Worm (Caenorhabditis elegans) whole organism, L3 larva: ENCODE measurements around the gene T23B7.3.
"Not testable (repeated sequence)": the region's sequence is repeated elsewhere in the genome, so short reads cannot be mapped to it uniquely, and the experiment has no call there.

ENCODE experiments used
- R02D3.7 ChIP-seq: fragments of 150-350 bp; optimal IDR thresholded peaks from 2 replicates; lab custom pipeline; 2014; ENCODE audit warnings: missing biosample characterization, missing genetic modification characterization
- ZK546.5 ChIP-seq: sonication (generic microtip); optimal IDR thresholded peaks from 2 replicates; lab custom pipeline; 2017; ENCODE audit warnings: missing biosample characterization, missing genetic modification characterization
- aly-2 ChIP-seq: fragments of 150-350 bp; optimal IDR thresholded peaks from 2 replicates; lab custom pipeline; 2014; ENCODE audit warnings: missing biosample characterization, missing genetic modification characterization
- ama-1 ChIP-seq: fragments of 150-350 bp; optimal IDR thresholded peaks from 2 replicates; lab custom pipeline; 2018
- ceh-82 ChIP-seq: fragments of 150-350 bp; optimal IDR thresholded peaks from 2 replicates; lab custom pipeline; 2014; ENCODE audit warnings: missing biosample characterization, missing genetic modification characterization
- ceh-9 ChIP-seq: sonication (generic microtip); optimal IDR thresholded peaks from 2 replicates; lab custom pipeline; 2018; ENCODE audit warnings: missing biosample characterization, missing genetic modification characterization
- egl-27 ChIP-seq: sonication (generic microtip); optimal IDR thresholded peaks from 4 replicates; lab custom pipeline; 2017; ENCODE audit warnings: missing biosample characterization, missing genetic modification reagents, missing genetic modification characterization
- egl-5 ChIP-seq: fragments of 150-350 bp; optimal IDR thresholded peaks from 2 replicates; lab custom pipeline; 2017; ENCODE audit warnings: missing biosample characterization, missing genetic modification reagents, missing genetic modification characterization, inconsistent platforms
- elt-1 ChIP-seq: fragments of 150-350 bp; optimal IDR thresholded peaks from 2 replicates; lab custom pipeline; 2014; ENCODE audit warnings: missing biosample characterization, missing genetic modification characterization
- elt-2 ChIP-seq: sonication (generic microtip); optimal IDR thresholded peaks from 2 replicates; lab custom pipeline; 2016; ENCODE audit warnings: missing genetic modification reagents, mild to moderate bottlenecking, missing genetic modification characterization, missing compliant biosample characterization
- elt-3 ChIP-seq, 3 experiments: fragments of 150-350 bp in 1 of 3; sonication (generic microtip) in 2 of 3; optimal IDR thresholded peaks; 2 replicates in 2 of 3; 4 replicates in 1 of 3; lab custom pipeline; 2014 to 2017; ENCODE audit warnings: missing biosample characterization in 3 of 3, missing genetic modification characterization in 3 of 3
- eor-1 ChIP-seq, 2 experiments: fragments of 150-350 bp; optimal IDR thresholded peaks; 2 replicates each; lab custom pipeline; 2014 to 2018; ENCODE audit warnings: missing biosample characterization in 2 of 2, missing genetic modification characterization in 2 of 2
- fkh-2 ChIP-seq: fragments of 150-350 bp; optimal IDR thresholded peaks from 2 replicates; lab custom pipeline; 2014; ENCODE audit warnings: missing biosample characterization, missing genetic modification reagents, missing genetic modification characterization
- hmg-11 ChIP-seq: sonication (generic microtip); optimal IDR thresholded peaks from 2 replicates; lab custom pipeline; 2016; ENCODE audit warnings: missing genetic modification characterization, missing compliant biosample characterization
- jun-1 ChIP-seq: fragments of 150-350 bp; optimal IDR thresholded peaks from 2 replicates; lab custom pipeline; 2014; ENCODE audit warnings: missing biosample characterization, missing genetic modification reagents, missing genetic modification characterization
- lin-15B ChIP-seq: fragments of 150-350 bp; optimal IDR thresholded peaks from 2 replicates; lab custom pipeline; 2014; ENCODE audit warnings: missing biosample characterization, missing genetic modification characterization
- lin-39 ChIP-seq: fragments of 150-350 bp; optimal IDR thresholded peaks from 2 replicates; lab custom pipeline; 2018; ENCODE audit warnings: missing biosample characterization, missing genetic modification reagents, missing genetic modification characterization
- lsy-12 ChIP-seq: sonication (generic microtip); optimal IDR thresholded peaks from 2 replicates; lab custom pipeline; 2016; ENCODE audit warnings: mild to moderate bottlenecking, missing genetic modification characterization, missing compliant biosample characterization
- mml-1 ChIP-seq: fragments of 150-350 bp; sonication (generic microtip); optimal IDR thresholded peaks from 3 replicates; lab custom pipeline; 2014; ENCODE audit warnings: missing biosample characterization, missing genetic modification characterization
- nfya-1 ChIP-seq: sonication (generic microtip); optimal IDR thresholded peaks from 2 replicates; lab custom pipeline; 2017; ENCODE audit warnings: missing genetic modification characterization, mild to moderate bottlenecking, missing compliant biosample characterization, antibody characterized with exemption, moderate library complexity; ENCODE audit not compliant: insufficient read depth
- nhr-12 ChIP-seq: fragments of 150-350 bp; optimal IDR thresholded peaks from 2 replicates; lab custom pipeline; 2014; ENCODE audit warnings: missing biosample characterization, missing genetic modification characterization
- nhr-23 ChIP-seq: fragments of 150-350 bp; optimal IDR thresholded peaks from 2 replicates; lab custom pipeline; 2014; ENCODE audit warnings: missing biosample characterization, missing genetic modification reagents, missing genetic modification characterization
- nhr-25 ChIP-seq: sonication (generic microtip); optimal IDR thresholded peaks from 2 replicates; lab custom pipeline; 2017; ENCODE audit warnings: missing biosample characterization, missing genetic modification characterization
- nhr-28 ChIP-seq: fragments of 150-350 bp; optimal IDR thresholded peaks from 2 replicates; lab custom pipeline; 2014; ENCODE audit warnings: missing biosample characterization, missing genetic modification characterization
- nhr-43 ChIP-seq: sonication (generic microtip); optimal IDR thresholded peaks from 2 replicates; lab custom pipeline; 2016; ENCODE audit warnings: mild to moderate bottlenecking, missing genetic modification characterization, missing compliant biosample characterization; ENCODE audit not compliant: poor library complexity, severe bottlenecking
- nhr-67 ChIP-seq: fragments of 150-350 bp; optimal IDR thresholded peaks from 2 replicates; lab custom pipeline; 2014; ENCODE audit warnings: missing biosample characterization, missing genetic modification characterization
- nhr-77 ChIP-seq: fragments of 150-350 bp; optimal IDR thresholded peaks from 2 replicates; lab custom pipeline; 2014; ENCODE audit warnings: missing biosample characterization, missing genetic modification characterization
- pqm-1 ChIP-seq: fragments of 150-350 bp; optimal IDR thresholded peaks from 2 replicates; lab custom pipeline; 2017; ENCODE audit warnings: missing biosample characterization, missing genetic modification characterization, inconsistent platforms
- sea-2 ChIP-seq: fragments of 150-350 bp; sonication (generic microtip); optimal IDR thresholded peaks from 4 replicates; lab custom pipeline; 2014; ENCODE audit warnings: missing biosample characterization, missing genetic modification reagents, missing genetic modification characterization
- tbx-2 ChIP-seq: sonication (generic microtip); optimal IDR thresholded peaks from 2 replicates; lab custom pipeline; 2016; ENCODE audit warnings: mild to moderate bottlenecking, missing genetic modification characterization, missing compliant biosample characterization
- unc-62 ChIP-seq: fragments of 150-350 bp; sonication (generic microtip); optimal IDR thresholded peaks from 4 replicates; lab custom pipeline; 2014; ENCODE audit warnings: missing biosample characterization, missing genetic modification reagents, missing genetic modification characterization
- zag-1 ChIP-seq: fragments of 150-350 bp; optimal IDR thresholded peaks from 2 replicates; lab custom pipeline; 2014; ENCODE audit warnings: missing biosample characterization, missing genetic modification characterization
- ztf-11 ChIP-seq: fragments of 150-350 bp; optimal IDR thresholded peaks from 2 replicates; lab custom pipeline; 2014; ENCODE audit warnings: missing biosample characterization, missing genetic modification characterization
- ztf-4 ChIP-seq: fragments of 150-350 bp; optimal IDR thresholded peaks from 2 replicates; lab custom pipeline; 2014; ENCODE audit warnings: missing biosample characterization, missing genetic modification characterization

Gene T23B7.3

DNA sequence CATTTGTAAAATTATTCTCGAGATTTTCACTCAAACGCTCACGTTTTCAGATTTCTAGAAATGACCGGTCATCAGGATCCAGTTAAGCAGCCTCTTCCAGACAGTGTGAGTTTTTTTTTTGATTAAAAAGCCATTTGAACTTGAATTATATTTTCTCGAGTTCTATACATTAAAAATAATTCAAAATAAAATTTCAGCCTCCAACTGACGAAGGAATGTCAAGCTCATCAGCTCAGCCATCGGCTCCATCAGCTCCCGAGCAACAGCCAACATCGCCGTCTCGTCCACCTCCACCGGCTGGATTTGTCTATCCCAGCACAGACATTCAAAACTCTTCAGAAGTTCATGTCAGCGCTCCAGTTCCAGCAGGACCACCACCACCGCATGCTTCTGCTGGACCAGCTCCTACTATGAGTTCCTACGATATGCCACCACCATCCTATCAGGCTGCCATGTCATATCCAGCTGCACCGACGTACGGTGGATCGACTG, 7.9 kb downstream of the T23B7.3 start, which contains the start of gene F11G11.5:
Gene F11G11.5, plus strand, starts transcription at position 51 of the 492 bp plus-strand sequence.
- TF ChIP-seq ama-1 (lab: Kevin White, UChicago) (peak; percentile 76), nhr-23 (tag; lab: Kevin White, UChicago) (no peak), nhr-12 (tag; lab: Kevin White, UChicago) (no peak), egl-5 (tag; lab: Kevin White, UChicago) (no peak), lin-15B (tag; lab: Kevin White, UChicago) (no peak), elt-2 (tag; lab: Kevin White, UChicago) (no peak), nhr-67 (tag; lab: Kevin White, UChicago) (no peak), fkh-2 (no peak), nhr-43 (tag; lab: Kevin White, UChicago) (peak; percentile 4), eor-1 (tag; optimal IDR thresholded peaks at IDR 0.05; lab: Kevin White, UChicago) (no peak), ZK546.5 (no peak), egl-27 (tag; lab: Kevin White, UChicago) (no peak)
- TF ChIP-seq, all 47 proteins: peak for 2

DNA sequence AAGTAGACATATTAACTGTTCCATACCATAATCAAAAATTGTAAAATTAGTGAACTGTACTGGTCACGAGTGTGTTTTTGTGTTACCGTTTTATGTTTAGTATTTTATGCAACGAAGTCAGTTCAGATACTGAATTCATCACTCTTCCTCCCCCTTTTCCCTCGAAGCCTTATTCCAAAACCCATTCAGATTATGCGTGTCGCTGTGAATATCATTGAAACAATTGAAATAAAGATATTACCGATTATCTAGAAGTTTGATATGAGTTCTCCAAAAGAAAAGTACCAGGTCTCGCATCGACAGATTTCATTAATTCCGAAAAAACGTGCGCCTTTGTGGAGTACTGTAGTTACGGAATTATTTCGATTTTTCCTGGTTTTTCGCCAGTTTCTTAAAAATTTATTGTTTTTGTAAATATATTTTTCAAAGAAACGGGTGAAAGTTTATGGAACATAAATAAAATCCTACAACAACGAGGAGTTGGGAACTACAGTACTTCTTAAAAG, 9.0 kb downstream of the T23B7.3 start:
- TF ChIP-seq nhr-28 (tag; lab: Kevin White, UChicago) (no peak), lin-39 (tag; lab: Kevin White, UChicago) (no peak), egl-27 (tag; lab: Kevin White, UChicago) (no peak), lsy-12 (tag; lab: Kevin White, UChicago) (peak; percentile 12), zag-1 (tag; lab: Kevin White, UChicago) (no peak), elt-2 (tag; lab: Kevin White, UChicago) (peak; percentile 4), ama-1 (lab: Kevin White, UChicago) (peak; percentile 46), R02D3.7 (tag; lab: Kevin White, UChicago) (no peak), ztf-4 (no peak)

DNA sequence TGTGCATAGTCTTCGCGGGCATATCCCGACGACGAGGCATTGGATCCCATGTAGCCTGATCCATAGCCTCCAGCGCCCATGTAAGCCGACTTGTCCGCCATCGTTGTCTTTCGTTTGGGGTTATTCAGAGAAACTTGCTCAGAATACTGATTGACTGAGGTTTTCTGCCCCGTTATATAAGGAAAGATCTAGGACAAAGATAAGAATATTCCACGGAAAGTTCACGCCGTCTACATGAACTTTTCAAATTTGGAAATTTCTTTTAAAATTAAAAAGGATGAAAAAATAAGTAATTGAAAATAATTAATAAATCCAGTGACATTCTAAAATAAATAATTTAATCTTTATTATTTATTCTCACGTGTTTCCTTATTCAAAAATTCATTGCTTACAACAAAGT, 10.3 kb downstream of the T23B7.3 start, which contains the start of the genes nspd-5 and F11G11.4:
Gene nspd-5, minus strand, starts transcription at position 101 of the 400 bp plus-strand sequence.
Gene F11G11.4, plus strand, starts transcription at position 335 of the 400 bp plus-strand sequence.
- TF ChIP-seq nhr-12, egl-5, nhr-77 (tag; lab: Kevin White, UChicago): not testable (repeated sequence)

DNA sequence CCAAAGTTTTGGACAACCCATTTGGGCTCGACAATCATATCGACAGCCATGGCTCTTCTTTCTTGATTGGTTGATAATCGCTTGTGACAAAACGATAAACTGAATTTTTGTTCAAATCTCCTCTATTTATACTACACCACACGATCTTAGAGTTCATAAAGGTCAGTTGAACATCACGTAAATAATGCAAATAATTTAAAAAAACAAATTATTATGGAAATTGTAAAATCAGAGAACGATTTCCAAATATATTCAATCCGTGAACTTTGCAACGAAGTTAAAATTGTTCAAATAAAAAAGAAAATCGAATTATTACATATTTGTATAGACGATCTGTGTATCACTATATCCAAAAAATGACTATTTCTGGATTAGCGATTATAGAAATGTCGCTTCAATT, 13.4 kb downstream of the T23B7.3 start, which contains the start of the genes mpst-4 and F11G11.14:
Gene mpst-4, minus strand, starts transcription at position 101 of the 400 bp plus-strand sequence.
Gene F11G11.14, plus strand, starts transcription at position 325 of the 400 bp plus-strand sequence.
- TF ChIP-seq mml-1 (tag; lab: Kevin White, UChicago) (no peak), unc-62 (no peak)

DNA sequence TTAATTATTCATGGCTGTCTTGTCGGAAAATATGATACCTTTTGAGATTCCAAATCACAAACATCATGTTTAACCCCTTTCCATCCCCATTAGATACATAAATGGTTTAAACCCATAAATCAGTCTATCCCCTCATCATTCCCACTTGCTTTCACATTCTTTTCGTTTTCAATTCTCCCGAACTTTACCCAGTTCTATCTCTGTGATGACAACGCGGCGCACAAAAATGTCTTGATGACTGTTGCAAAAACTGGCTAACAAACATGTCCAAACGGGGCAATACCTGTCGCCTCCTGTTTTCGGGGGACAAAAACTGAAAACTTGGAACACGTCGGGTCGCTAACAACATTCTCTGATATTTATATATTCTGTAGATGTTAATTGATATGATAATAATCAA, 16.1 kb downstream of the T23B7.3 start:
- TF ChIP-seq ama-1 (lab: Kevin White, UChicago) (peak; percentile 91), elt-1 (tag; lab: Kevin White, UChicago) (no peak), elt-3 (tag; optimal IDR thresholded peaks at IDR 0.05; lab: Kevin White, UChicago) (peak in 1 of 3 experiments; percentile 73), elt-2 (tag; lab: Kevin White, UChicago) (no peak), nhr-12 (tag; lab: Kevin White, UChicago) (no peak), ZK546.5 (no peak), aly-2 (tag; lab: Kevin White, UChicago) (no peak), sea-2 (no peak), lin-39 (tag; lab: Kevin White, UChicago) (no peak), ceh-9 (no peak), tbx-2 (tag; lab: Kevin White, UChicago) (no peak), nhr-25 (peak; percentile 78), nhr-77 (tag; lab: Kevin White, UChicago) (peak; percentile 16), R02D3.7 (tag; lab: Kevin White, UChicago) (peak; percentile 28), nhr-23 (tag; lab: Kevin White, UChicago) (peak; percentile 64), ceh-82 (tag; lab: Kevin White, UChicago) (no peak), ztf-11 (tag; lab: Kevin White, UChicago) (no peak), unc-62 (peak; percentile 50), hmg-11 (tag; lab: Kevin White, UChicago) (no peak), jun-1 (tag; lab: Kevin White, UChicago) (no peak), nhr-43 (tag; lab: Kevin White, UChicago) (peak; percentile 74), pqm-1 (tag; lab: Kevin White, UChicago) (no peak), nfya-1 (tag; lab: Kevin White, UChicago) (peak; percentile 25)
